Worm (Caenorhabditis elegans): ENCODE data around the gene C55A1.11.
"Not testable (repeated sequence)": the region's sequence is repeated elsewhere in the genome, so short reads cannot be mapped to it uniquely, and the experiment has no call there.

DNA sequence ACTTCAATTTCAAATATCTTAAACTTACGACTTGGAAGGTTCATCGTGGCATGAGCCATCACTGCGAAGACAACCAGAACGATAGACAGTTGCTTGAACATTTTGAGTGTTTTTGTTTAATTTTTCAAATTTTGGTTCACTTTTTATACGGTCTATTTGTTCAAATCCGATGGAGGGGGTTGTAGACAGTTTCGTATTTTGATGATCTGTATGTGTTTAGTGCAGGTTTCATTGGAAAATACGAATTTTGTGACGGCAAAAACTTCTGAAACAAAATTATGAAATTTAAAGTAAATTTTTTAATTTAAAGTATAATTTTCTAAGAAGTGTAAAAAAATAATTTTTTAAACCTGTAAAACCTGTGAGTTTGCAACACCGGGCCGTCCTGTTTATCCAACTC, 17.5 kb downstream of the C55A1.11 start, which contains the start of gene C55A1.4:
- not testable (repeated sequence) for TF ChIP-seq nhr-237 (tag; optimal IDR thresholded peaks at IDR 0.05); skn-1 (tag; optimal IDR thresholded peaks at IDR 0.05); nhr-12 (tag; optimal IDR thresholded peaks at IDR 0.05); ztf-1 (GFP tag; conservative IDR thresholded peaks at IDR 0.05); egl-27 (tag; optimal IDR thresholded peaks at IDR 0.05)

All from whole organism, L2 larva.